Worm (Caenorhabditis elegans) whole organism, L4 larva: ENCODE data around the gene col-138.
"Not testable (repeated sequence)": the region's sequence is repeated elsewhere in the genome, so short reads cannot be mapped to it uniquely, and the experiment has no call there.

Source experiments
- ces-1 ChIP-seq: fragments of 150-350 bp; sonication (generic microtip); optimal IDR thresholded peaks from 4 replicates; lab custom pipeline; 2014; ENCODE audit warnings: missing biosample characterization, missing genetic modification reagents, missing genetic modification characterization
- dmd-6 ChIP-seq: fragments of 200-800 bp; sonication (Bioruptor generic); IDR thresholded peaks from 2 replicates; pipeline ENCODE4 v1.3.6; 2022; ENCODE audit warnings: missing genetic modification reagents, missing genetic modification characterization, missing compliant biosample characterization
- lin-29 ChIP-seq: fragments of 200-800 bp; sonication (Bioruptor generic); IDR thresholded peaks from 2 replicates; pipeline ENCODE4 v1.3.6; 2022; ENCODE audit warnings: missing genetic modification reagents, missing genetic modification characterization, missing compliant biosample characterization
- lin-38 ChIP-seq: fragments of 200-800 bp; sonication (Bioruptor generic); IDR thresholded peaks from 2 replicates; pipeline ENCODE4 v1.3.6; 2022; ENCODE audit warnings: missing genetic modification reagents, missing genetic modification characterization, missing compliant biosample characterization
- madf-9 ChIP-seq: fragments of 200-800 bp; sonication (Bioruptor generic); conservative IDR thresholded peaks from 2 replicates; pipeline ENCODE4 v1.3.6; 2022; ENCODE audit warnings: missing genetic modification reagents, missing genetic modification characterization, missing compliant biosample characterization
- mdl-1 ChIP-seq, 2 experiments: fragments of 150-350 bp in 1 of 2; sonication (generic microtip) in 1 of 2; optimal IDR thresholded peaks; 2 replicates each; lab custom pipeline; 2014 to 2017; ENCODE audit warnings: missing biosample characterization in 2 of 2, missing genetic modification characterization in 2 of 2
- skn-1 ChIP-seq: fragments of 150-350 bp; optimal IDR thresholded peaks from 2 replicates; lab custom pipeline; 2014; ENCODE audit warnings: missing biosample characterization, missing genetic modification characterization
- spr-1 ChIP-seq: sonication (generic microtip); optimal IDR thresholded peaks from 2 replicates; lab custom pipeline; 2016; ENCODE audit warnings: mild to moderate bottlenecking, missing genetic modification characterization, missing compliant biosample characterization
- unc-39 ChIP-seq: sonication (generic microtip); optimal IDR thresholded peaks from 2 replicates; lab custom pipeline; 2017; ENCODE audit warnings: missing biosample characterization, missing genetic modification characterization

- not testable (repeated sequence) for TF ChIP-seq mdl-1 (tag; optimal IDR thresholded peaks at IDR 0.05; lab: Kevin White, UChicago); madf-9 (GFP tag; lab: Robert Waterston, UW); dmd-6 (GFP tag; lab: Robert Waterston, UW); unc-39; skn-1; lin-29; spr-1; lin-38 (GFP tag; lab: Robert Waterston, UW); ces-1 (GFP tag; lab: Kevin White, UChicago)
Observed at ce11 chrIV:17140936-17141335, 42.6 kb downstream of the col-138 start.
